Worm (Caenorhabditis elegans): ENCODE data around the gene vps-37.

vps-37 gene

ce11 chrV:5613109-5613508 is 20.6 kb downstream of the vps-37 start, which contains the start of gene lrpc-1:
TSS of gene lrpc-1 (minus strand) at chrV:5613209.
- TF ChIP-seq elt-3 (tag; optimal IDR thresholded peaks at IDR 0.05) = no peak
- no peak for TF ChIP-seq nhr-67 (tag; optimal IDR thresholded peaks at IDR 0.05)
- TF ChIP-seq fkh-2 (tag; optimal IDR thresholded peaks at IDR 0.05) = no peak
- TF ChIP-seq unc-62 (GFP tag; optimal IDR thresholded peaks at IDR 0.05) = no peak
- TF ChIP-seq mdl-1 (tag; optimal IDR thresholded peaks at IDR 0.05) = no peak
- TF ChIP-seq ztf-11 (tag; optimal IDR thresholded peaks at IDR 0.05) = no peak
- no peak for TF ChIP-seq lin-39 (tag; optimal IDR thresholded peaks at IDR 0.05)
- TF ChIP-seq nhr-11 (tag; optimal IDR thresholded peaks at IDR 0.05) = no peak
- no peak for TF ChIP-seq eor-1 (tag; optimal IDR thresholded peaks at IDR 0.05)
- no peak for TF ChIP-seq skn-1 (tag; optimal IDR thresholded peaks at IDR 0.05)
- no peak for TF ChIP-seq nhr-76 (tag; optimal IDR thresholded peaks at IDR 0.05)
- TF ChIP-seq daf-12 (tag; optimal IDR thresholded peaks at IDR 0.05) = no peak
- TF ChIP-seq lin-15B (tag; optimal IDR thresholded peaks at IDR 0.05) = no peak
- no peak for TF ChIP-seq ZK546.5 (tag; optimal IDR thresholded peaks at IDR 0.05)
- TF ChIP-seq ceh-82 (tag; optimal IDR thresholded peaks at IDR 0.05) = no peak

ce11 chrV:5614724-5615123 is 22.2 kb downstream of the vps-37 start, which contains the start of gene M03E7.3:
TSS of gene M03E7.3 (plus strand) at chrV:5615024.
- TF ChIP-seq nhr-237 (tag; optimal IDR thresholded peaks at IDR 0.05) = no peak
- no peak for TF ChIP-seq elt-1 (tag; optimal IDR thresholded peaks at IDR 0.05)
- TF ChIP-seq ceh-16 (tag; optimal IDR thresholded peaks at IDR 0.05) = no peak
- TF ChIP-seq snpc-4 (tag; optimal IDR thresholded peaks at IDR 0.05) = no peak
- no peak for TF ChIP-seq nhr-25 (tag; optimal IDR thresholded peaks at IDR 0.05)
- TF ChIP-seq egl-27 (tag; optimal IDR thresholded peaks at IDR 0.05) = no peak

ce11 chrV:5617301-5617700 is 24.8 kb downstream of the vps-37 start, which contains the start of gene M03E7.2:
TSS of gene M03E7.2 (plus strand) at chrV:5617601.
- TF ChIP-seq nhr-25 (tag; optimal IDR thresholded peaks at IDR 0.05) (no peak), ztf-11 (tag; optimal IDR thresholded peaks at IDR 0.05) (no peak), nhr-28 (tag; optimal IDR thresholded peaks at IDR 0.05) (no peak), unc-62 (GFP tag; optimal IDR thresholded peaks at IDR 0.05) (no peak), fkh-2 (tag; optimal IDR thresholded peaks at IDR 0.05) (no peak), ZK546.5 (tag; optimal IDR thresholded peaks at IDR 0.05) (no peak), tbx-2 (tag; optimal IDR thresholded peaks at IDR 0.05) (no peak), ceh-16 (tag; optimal IDR thresholded peaks at IDR 0.05) (no peak), egl-27 (tag; optimal IDR thresholded peaks at IDR 0.05) (no peak), pha-4 (tag; optimal IDR thresholded peaks at IDR 0.05) (no peak), aly-2 (tag; optimal IDR thresholded peaks at IDR 0.05) (no peak), nhr-11 (tag; optimal IDR thresholded peaks at IDR 0.05) (no peak), mml-1 (tag; optimal IDR thresholded peaks at IDR 0.05) (no peak)

ce11 chrV:5619372-5619771 is 26.9 kb downstream of the vps-37 start:
- peak; percentile 39 for TF ChIP-seq pha-4 (tag; optimal IDR thresholded peaks at IDR 0.05)
- TF ChIP-seq nfya-1 (tag; optimal IDR thresholded peaks at IDR 0.05; ENCODE audit: insufficient read depth) = peak; percentile 27
- no peak for TF ChIP-seq fkh-2 (tag; optimal IDR thresholded peaks at IDR 0.05)
- TF ChIP-seq nhr-237 (tag; optimal IDR thresholded peaks at IDR 0.05) = no peak

- TF ChIP-seq daf-12 (tag; optimal IDR thresholded peaks at IDR 0.05) (no peak), egl-5 (tag; optimal IDR thresholded peaks at IDR 0.05) (peak; percentile 21)
These were observed 27.5 kb downstream of the vps-37 start, which contains the start of gene memb-2 for ce11 chrV:5620040-5620439. TSS of gene memb-2 (minus strand) at chrV:5620140.

- TF ChIP-seq ceh-28 (tag; optimal IDR thresholded peaks at IDR 0.05) = no peak
- no peak for TF ChIP-seq nhr-23 (tag; optimal IDR thresholded peaks at IDR 0.05)
- no peak for TF ChIP-seq aly-2 (tag; optimal IDR thresholded peaks at IDR 0.05)
- TF ChIP-seq nhr-12 (tag; optimal IDR thresholded peaks at IDR 0.05) = no peak
- no peak for TF ChIP-seq nhr-77 (tag; optimal IDR thresholded peaks at IDR 0.05)
- no peak for TF ChIP-seq lsy-12 (tag; optimal IDR thresholded peaks at IDR 0.05)
- no peak for TF ChIP-seq nhr-28 (tag; optimal IDR thresholded peaks at IDR 0.05)
- no peak for TF ChIP-seq ztf-4 (tag; optimal IDR thresholded peaks at IDR 0.05)
- TF ChIP-seq ZK546.5 (tag; optimal IDR thresholded peaks at IDR 0.05) = no peak
- TF ChIP-seq sea-2 (GFP tag; optimal IDR thresholded peaks at IDR 0.05) = no peak
- no peak for TF ChIP-seq nhr-237 (tag; optimal IDR thresholded peaks at IDR 0.05)
- TF ChIP-seq mdl-1 (tag; optimal IDR thresholded peaks at IDR 0.05) = no peak
- no peak for TF ChIP-seq pqm-1 (tag; optimal IDR thresholded peaks at IDR 0.05)
- no peak for TF ChIP-seq fkh-10 (GFP tag; optimal IDR thresholded peaks at IDR 0.05)
- TF ChIP-seq mml-1 (tag; optimal IDR thresholded peaks at IDR 0.05) = no peak
- no peak for TF ChIP-seq nhr-43 (tag; optimal IDR thresholded peaks at IDR 0.05; ENCODE audit: poor library complexity, severe bottlenecking)
- no peak for TF ChIP-seq zag-1 (tag; optimal IDR thresholded peaks at IDR 0.05)
- no peak for TF ChIP-seq nhr-76 (tag; optimal IDR thresholded peaks at IDR 0.05)
- TF ChIP-seq nfya-1 (tag; optimal IDR thresholded peaks at IDR 0.05; ENCODE audit: insufficient read depth) = no peak
- no peak for TF ChIP-seq snpc-4 (tag; optimal IDR thresholded peaks at IDR 0.05)
These were observed 28.9 kb downstream of the vps-37 start, which contains the start of gene M03E7.1 for ce11 chrV:5621390-5621789. TSS of gene M03E7.1 (plus strand) at chrV:5621690.
